Fruit fly (Drosophila melanogaster) Kc167 (cell line): Measurements from ENCODE around the gene CG42692.

Source experiments
- Sin3A ChIP-seq: fragments of >200 bp; optimal IDR thresholded peaks from 2 replicates; lab custom pipeline; 2018; ENCODE audit warnings: missing external identifiers
- h ChIP-seq: fragments of >200 bp; optimal IDR thresholded peaks from 3 replicates; lab custom pipeline; 2018; ENCODE audit warnings: missing external identifiers
- insv ChIP-seq: fragments of >200 bp; optimal IDR thresholded peaks from 3 replicates; lab custom pipeline; 2018; ENCODE audit warnings: missing external identifiers
- psq ChIP-seq: fragments of >200 bp; optimal IDR thresholded peaks from 2 replicates; lab custom pipeline; 2017; ENCODE audit warnings: missing external identifiers
- ttk ChIP-seq: sonication (Bioruptor generic); optimal IDR thresholded peaks from 2 replicates; lab custom pipeline; 2017; ENCODE audit warnings: missing external identifiers

dm6 chr2L:14001078-14001477, 6.8 kb upstream of the CG42692 start, which contains the start of gene rk:
- TF ChIP-seq psq (lab: Kevin White, UChicago) (no peak), h (lab: Kevin White, UChicago) (no peak), insv (lab: Kevin White, UChicago) (no peak), Sin3A (lab: Kevin White, UChicago) (no peak), ttk (no peak)
